Fruit fly (Drosophila melanogaster) whole organism: Measurements from ENCODE around the gene CG6678.

Experiments used
- CG8478 ChIP-seq: fragments of >200 bp; optimal IDR thresholded peaks from 2 replicates; lab custom pipeline; 2018; ENCODE audit warnings: inconsistent platforms
- Dll ChIP-seq: fragments of >200 bp; optimal IDR thresholded peaks from 2 replicates; lab custom pipeline; 2017
- EcR ChIP-seq, 2 experiments: fragments of >200 bp; optimal IDR thresholded peaks; 2 replicates each; lab custom pipeline; 2017; ENCODE audit warnings: missing biosample characterization in 2 of 2, missing genetic modification characterization in 2 of 2, missing genetic modification reagents in 2 of 2
- pan ChIP-seq: fragments of >200 bp; optimal IDR thresholded peaks from 2 replicates; lab custom pipeline; 2017
- psq ChIP-seq: fragments of >200 bp; optimal IDR thresholded peaks from 2 replicates; lab custom pipeline; 2017
- usp ChIP-seq: fragments of >200 bp; optimal IDR thresholded peaks from 2 replicates; lab custom pipeline; 2017; ENCODE audit warnings: missing biosample characterization, missing genetic modification characterization, mixed read lengths

Gene CG6678

DNA sequence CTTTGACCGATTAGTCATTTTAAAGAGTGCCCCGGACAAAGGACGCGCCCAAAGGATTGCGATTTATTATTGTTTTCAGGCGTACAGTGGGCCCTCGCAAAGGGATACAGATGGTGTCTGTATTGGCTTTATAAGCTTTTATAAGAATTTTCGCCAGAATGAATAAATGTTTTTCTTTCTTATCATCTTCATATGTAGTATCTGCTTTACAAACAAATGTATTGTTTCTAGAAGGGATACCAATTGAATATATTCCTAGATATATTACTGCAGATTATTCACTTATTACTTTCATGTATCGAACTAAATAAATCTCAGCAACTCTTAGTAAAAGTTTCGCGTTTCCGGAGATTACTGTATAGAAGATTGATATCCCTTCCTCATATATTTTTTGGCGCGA is 29.3 kb upstream of the CG6678 start:
- TF ChIP-seq Dll (lab: Kevin White, UChicago) = no peak
- no peak for TF ChIP-seq CG8478 (lab: Kevin White, UChicago)
- no peak for TF ChIP-seq pan
- no peak for TF ChIP-seq psq (lab: Kevin White, UChicago)
- TF ChIP-seq usp = no peak
- no peak for TF ChIP-seq EcR (GFP tag; optimal IDR thresholded peaks at IDR 0.05; lab: Kevin White, UChicago)

- TF ChIP-seq CG8478 (lab: Kevin White, UChicago) (no peak), pan (no peak), psq (lab: Kevin White, UChicago) (no peak), usp (no peak), EcR (GFP tag; optimal IDR thresholded peaks at IDR 0.05; lab: Kevin White, UChicago) (no peak), Dll (lab: Kevin White, UChicago) (no peak)
Observed at dm6 chr3R:21858290-21858875, 28.4 kb upstream of the CG6678 start.

- TF ChIP-seq Dll (lab: Kevin White, UChicago) (no peak), pan (no peak), usp (no peak), CG8478 (lab: Kevin White, UChicago) (no peak), EcR (GFP tag; optimal IDR thresholded peaks at IDR 0.05; lab: Kevin White, UChicago) (no peak), psq (lab: Kevin White, UChicago) (no peak)
Observed at dm6 chr3R:21859509-21859908, 27.3 kb upstream of the CG6678 start.

DNA sequence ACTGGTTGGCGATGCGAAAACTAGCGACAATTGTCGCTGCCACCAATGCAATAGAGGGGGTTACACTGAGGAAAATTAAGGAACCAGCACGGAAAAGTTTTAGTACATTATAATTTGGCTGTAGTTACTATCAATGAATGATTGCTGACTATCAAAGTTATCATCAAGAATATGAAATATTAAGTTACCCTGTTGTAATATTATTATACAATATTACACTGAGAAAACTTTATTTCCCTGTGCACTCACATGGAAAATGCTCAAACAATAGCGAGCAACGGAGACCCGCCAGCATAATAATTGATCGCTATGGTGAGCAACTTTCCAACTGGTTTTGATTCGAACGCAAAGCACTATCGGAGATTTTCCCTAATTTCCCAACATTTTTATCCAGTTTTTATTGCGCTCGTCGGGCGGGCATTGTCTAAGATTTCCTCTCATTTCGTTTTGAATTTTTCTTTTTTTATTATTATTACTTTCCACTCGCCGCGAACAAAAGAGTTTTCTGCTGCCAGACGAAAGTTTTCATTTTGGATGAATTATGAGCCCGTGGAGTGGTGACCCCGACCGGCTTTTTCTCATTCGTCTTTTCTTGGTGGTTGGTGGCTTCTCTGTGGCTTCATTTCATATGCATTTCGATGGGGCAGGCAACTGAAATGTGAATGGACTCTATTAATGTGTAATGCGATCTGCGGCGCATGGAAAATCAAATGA is 24.5 kb upstream of the CG6678 start:
- TF ChIP-seq Dll (lab: Kevin White, UChicago) (no peak), pan (no peak), usp (no peak), CG8478 (lab: Kevin White, UChicago) (no peak), EcR (GFP tag; optimal IDR thresholded peaks at IDR 0.05; lab: Kevin White, UChicago) (no peak), psq (lab: Kevin White, UChicago) (no peak)

DNA sequence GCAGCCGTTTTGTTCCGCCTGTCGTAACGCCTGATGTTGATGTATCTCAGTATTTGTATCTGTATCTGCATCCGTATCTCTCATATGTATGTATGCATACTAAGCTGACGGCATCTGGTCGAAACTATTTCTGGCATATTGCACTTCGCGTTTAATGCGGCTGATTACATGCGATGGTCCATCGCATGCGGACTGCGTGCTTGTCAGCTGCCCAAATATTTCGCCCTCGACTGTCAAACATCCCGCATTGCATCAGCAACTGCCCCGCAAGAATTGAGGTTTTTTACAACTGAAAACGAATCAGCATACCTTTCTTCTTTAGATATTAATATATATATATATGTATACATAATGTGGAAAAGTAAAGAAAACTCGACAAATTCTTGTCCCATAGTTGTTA is 24.0 kb upstream of the CG6678 start:
- TF ChIP-seq psq (lab: Kevin White, UChicago) (no peak), CG8478 (lab: Kevin White, UChicago) (no peak), Dll (lab: Kevin White, UChicago) (no peak), usp (no peak), EcR (GFP tag; optimal IDR thresholded peaks at IDR 0.05; lab: Kevin White, UChicago) (no peak), pan (no peak)

DNA sequence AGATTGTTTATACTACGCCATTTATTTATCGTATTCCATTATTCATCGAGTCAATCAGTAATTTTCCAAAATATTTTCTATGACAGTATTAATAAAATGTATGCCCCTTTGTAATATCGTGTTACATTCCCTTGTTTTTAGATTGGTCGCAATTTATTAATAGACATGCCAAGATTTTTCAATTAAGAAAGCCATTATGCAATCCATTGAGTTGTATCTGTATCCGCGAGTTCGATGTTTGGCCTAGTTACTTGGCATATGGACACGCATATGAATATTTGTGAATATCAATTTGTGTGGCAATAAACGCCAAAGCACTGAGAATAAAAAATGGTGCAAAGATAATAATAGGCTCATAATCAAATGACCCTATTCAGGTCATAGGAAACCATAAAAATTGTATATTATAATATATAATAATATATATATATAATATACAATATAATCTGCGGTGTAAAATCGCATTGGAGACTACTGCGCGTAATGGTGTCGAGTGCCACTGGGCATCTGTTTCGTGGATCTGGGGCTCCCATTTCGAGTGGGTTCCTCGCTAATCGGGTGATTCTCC is 22.9 kb upstream of the CG6678 start:
- TF ChIP-seq EcR (GFP tag; optimal IDR thresholded peaks at IDR 0.05; lab: Kevin White, UChicago) (no peak), pan (no peak), Dll (lab: Kevin White, UChicago) (no peak), usp (no peak), psq (lab: Kevin White, UChicago) (no peak), CG8478 (lab: Kevin White, UChicago) (no peak)

- TF ChIP-seq psq (lab: Kevin White, UChicago) (no peak), CG8478 (lab: Kevin White, UChicago) (no peak), usp (no peak), EcR (GFP tag; optimal IDR thresholded peaks at IDR 0.05; lab: Kevin White, UChicago) (no peak), pan (no peak), Dll (lab: Kevin White, UChicago) (no peak)
Observed at dm6 chr3R:21864484-21864883, 22.3 kb upstream of the CG6678 start.

DNA sequence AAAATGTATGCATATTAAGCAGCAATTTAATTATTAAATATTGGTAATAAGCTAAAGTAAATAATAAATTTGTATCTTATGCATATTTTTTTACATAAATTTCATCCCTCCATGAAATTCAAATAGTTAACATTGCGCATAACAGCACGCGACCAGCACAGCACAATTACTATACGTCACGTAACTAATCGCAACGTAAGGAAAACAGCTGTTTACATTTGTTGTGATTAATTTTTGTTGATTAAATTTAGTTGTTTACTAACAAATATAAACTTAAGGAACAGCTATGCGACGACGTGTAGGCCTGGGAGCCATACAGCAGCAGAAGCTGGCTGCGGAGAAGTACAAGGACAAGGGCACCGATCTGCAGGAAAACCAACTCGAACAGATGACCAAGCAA is 21.8 kb upstream of the CG6678 start, which contains the start of gene lsn:
Gene lsn, plus strand, starts transcription at position 177 of the 400 bp plus-strand sequence.
- TF ChIP-seq EcR (GFP tag; optimal IDR thresholded peaks at IDR 0.05; lab: Kevin White, UChicago) (no peak), CG8478 (lab: Kevin White, UChicago) (no peak), usp (no peak), psq (lab: Kevin White, UChicago) (no peak), pan (no peak), Dll (lab: Kevin White, UChicago) (no peak)

- TF ChIP-seq usp = no peak
- TF ChIP-seq CG8478 (lab: Kevin White, UChicago) = no peak
- TF ChIP-seq EcR (GFP tag; optimal IDR thresholded peaks at IDR 0.05; lab: Kevin White, UChicago) = no peak
- no peak for TF ChIP-seq pan
- no peak for TF ChIP-seq Dll (lab: Kevin White, UChicago)
- no peak for TF ChIP-seq psq (lab: Kevin White, UChicago)
Observed at dm6 chr3R:21867819-21868218, 19.0 kb upstream of the CG6678 start, which contains the start of the genes CG6569 and Cby. Gene CG6569 (minus strand): TSS chr3R:21867919. Gene Cby (plus strand): TSS chr3R:21868003.

DNA sequence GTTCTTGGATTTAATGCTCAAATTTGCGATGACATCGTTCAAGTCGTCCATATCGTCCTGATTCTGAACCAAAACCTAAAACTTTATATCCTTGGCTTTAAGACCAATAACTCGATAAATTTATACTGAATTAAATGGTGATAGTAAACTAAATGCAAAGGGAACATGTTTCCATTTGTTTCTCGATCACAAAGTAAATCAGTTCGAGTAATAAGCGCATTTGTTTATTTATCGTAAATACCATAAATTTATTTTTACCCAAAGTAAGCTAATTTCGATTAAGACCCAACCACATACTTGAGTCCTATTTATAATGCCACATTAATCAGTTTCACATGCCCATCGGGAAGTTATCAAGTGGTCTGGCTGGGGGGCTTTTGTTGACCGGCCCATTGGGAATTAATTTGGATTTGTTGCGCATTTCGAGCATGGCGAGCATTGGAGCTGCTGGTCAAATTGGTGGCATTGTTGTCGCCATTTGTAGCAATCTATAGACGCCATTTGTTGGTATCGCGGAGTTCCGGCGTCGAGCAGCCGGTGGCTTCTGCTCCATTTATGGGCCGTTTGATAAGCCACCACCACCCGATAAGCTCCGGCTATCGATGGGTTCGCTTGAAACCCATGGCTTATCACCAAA is 17.2 kb upstream of the CG6678 start, which contains the start of gene CG31174:
Gene CG31174, minus strand, starts transcription at position 51 of the 637 bp plus-strand sequence.
- TF ChIP-seq usp = no peak
- no peak for TF ChIP-seq Dll (lab: Kevin White, UChicago)
- no peak for TF ChIP-seq EcR (GFP tag; optimal IDR thresholded peaks at IDR 0.05; lab: Kevin White, UChicago)
- TF ChIP-seq CG8478 (lab: Kevin White, UChicago) = no peak
- no peak for TF ChIP-seq pan
- no peak for TF ChIP-seq psq (lab: Kevin White, UChicago)

DNA sequence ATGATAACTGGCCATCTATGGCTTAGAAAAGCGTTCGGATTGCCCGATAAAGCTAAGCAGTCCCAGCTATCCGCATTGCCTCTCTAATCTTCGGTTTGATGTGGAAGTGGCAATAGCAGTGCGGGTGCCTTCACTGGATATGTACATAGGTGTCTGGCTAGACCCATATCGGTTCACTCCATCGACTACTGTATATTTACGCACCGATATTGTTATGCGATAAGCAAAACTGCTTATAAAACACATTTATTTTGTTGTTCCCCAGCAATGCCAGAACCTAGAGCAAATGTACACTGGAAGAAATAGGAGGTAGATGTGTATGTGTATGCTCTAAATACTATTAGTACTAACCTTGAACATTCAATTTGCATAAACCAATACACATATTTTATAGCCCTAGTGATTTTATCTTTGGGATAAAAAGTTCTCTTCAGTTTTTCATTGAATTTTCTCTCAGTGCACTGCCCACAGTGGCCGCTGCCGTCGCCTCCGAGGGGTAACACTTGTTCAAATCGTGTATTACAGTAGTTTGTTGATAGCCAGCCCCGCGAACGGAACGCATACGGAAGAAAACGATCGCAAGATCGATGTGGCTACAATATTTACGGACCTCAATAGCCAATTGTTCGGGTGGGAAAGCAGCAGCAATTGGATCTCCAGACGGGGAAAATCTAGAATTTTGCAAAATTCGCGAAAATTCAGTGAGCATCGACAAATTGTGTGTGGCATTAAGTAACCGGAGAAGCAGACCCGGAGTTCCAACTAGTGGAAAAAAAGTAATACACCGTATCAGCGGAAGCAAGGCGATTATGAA is 16.5 kb upstream of the CG6678 start, which contains the start of gene CG31431:
Gene CG31431, plus strand, starts transcription at position 524 of the 814 bp plus-strand sequence.
- TF ChIP-seq CG8478 (lab: Kevin White, UChicago) = no peak
- no peak for TF ChIP-seq psq (lab: Kevin White, UChicago)
- no peak for TF ChIP-seq EcR (GFP tag; optimal IDR thresholded peaks at IDR 0.05; lab: Kevin White, UChicago)
- TF ChIP-seq Dll (lab: Kevin White, UChicago) = no peak
- no peak for TF ChIP-seq pan
- no peak for TF ChIP-seq usp
